Worm (Caenorhabditis elegans): ENCODE data around the gene F54F7.2.

ce11 chrX:11879871-11880270 lies 36.4 kb downstream of the F54F7.2 start, which contains the start of the genes Y62H9A.3 and Y62H9A.4:
- TF ChIP-seq nhr-11 (tag; optimal IDR thresholded peaks at IDR 0.05) (no peak), pqm-1 (tag; optimal IDR thresholded peaks at IDR 0.05) (no peak), ama-1 (optimal IDR thresholded peaks at IDR 0.05) (no peak), madf-2 (tag; optimal IDR thresholded peaks at IDR 0.05) (no peak), pha-4 (tag; optimal IDR thresholded peaks at IDR 0.05) (no peak), sdc-2 (tag; optimal IDR thresholded peaks at IDR 0.05) (no peak)

All from whole organism, late embryonic.